Worm (Caenorhabditis elegans) whole organism, young adult: Measurements from ENCODE around the gene mdt-21.
"Not testable (repeated sequence)": the region's sequence is repeated elsewhere in the genome, so short reads cannot be mapped to it uniquely, and the experiment has no call there.

Experiments used
- B0261.1 ChIP-seq: sonication (generic microtip); optimal IDR thresholded peaks from 2 replicates; lab custom pipeline; 2016; ENCODE audit warnings: mild to moderate bottlenecking, missing genetic modification characterization, moderate library complexity, missing compliant biosample characterization
- B0336.3 ChIP-seq: fragments of 200-800 bp; sonication (Bioruptor generic); IDR thresholded peaks from 2 replicates; pipeline ENCODE4 v1.3.6; 2022; ENCODE audit warnings: missing genetic modification characterization, missing compliant biosample characterization
- F22D6.2 ChIP-seq: sonication (generic microtip); optimal IDR thresholded peaks from 2 replicates; lab custom pipeline; 2016; ENCODE audit warnings: mild to moderate bottlenecking, missing genetic modification characterization, missing compliant biosample characterization
- F52B5.7 ChIP-seq: sonication (generic microtip); optimal IDR thresholded peaks from 2 replicates; lab custom pipeline; 2016; ENCODE audit warnings: mild to moderate bottlenecking, missing genetic modification characterization, missing compliant biosample characterization
- ama-1 ChIP-seq, 3 experiments: fragments of 150-350 bp in 1 of 3; sonication (generic microtip) in 2 of 3; optimal IDR thresholded peaks; 2 replicates each; lab custom pipeline; 2014 to 2018; ENCODE audit warnings: missing biosample characterization in 2 of 3, missing genetic modification characterization in 2 of 3, missing genetic modification reagents in 2 of 3
- aptf-3 ChIP-seq: fragments of 200-800 bp; sonication (Bioruptor generic); IDR thresholded peaks from 2 replicates; pipeline ENCODE4 v1.3.6; 2022; ENCODE audit warnings: missing genetic modification characterization, missing compliant biosample characterization
- athp-1 ChIP-seq: sonication (generic microtip); optimal IDR thresholded peaks from 2 replicates; lab custom pipeline; 2017; ENCODE audit warnings: mild to moderate bottlenecking, missing genetic modification characterization, missing compliant biosample characterization
- bed-2 ChIP-seq: fragments of 200-800 bp; sonication (Bioruptor generic); IDR thresholded peaks from 2 replicates; pipeline ENCODE4 v1.3.6; 2022; ENCODE audit warnings: missing genetic modification reagents, missing genetic modification characterization, missing compliant biosample characterization
- ccch-3 ChIP-seq: fragments of 200-800 bp; sonication (Bioruptor generic); optimal IDR thresholded peaks from 2 replicates; lab custom pipeline; 2018; ENCODE audit warnings: mild to moderate bottlenecking, missing genetic modification characterization, missing compliant biosample characterization
- cebp-2 ChIP-seq: fragments of 200-800 bp; sonication (Bioruptor generic); IDR thresholded peaks from 2 replicates; pipeline ENCODE4 v1.3.6; 2022; ENCODE audit warnings: missing genetic modification characterization, missing compliant biosample characterization
- ceh-100 ChIP-seq: fragments of 200-800 bp; sonication (Bioruptor generic); IDR thresholded peaks from 2 replicates; pipeline ENCODE4 v1.3.6; 2022; ENCODE audit warnings: missing genetic modification reagents, missing genetic modification characterization, missing compliant biosample characterization
- ceh-27 ChIP-seq: fragments of 200-800 bp; sonication (Bioruptor generic); optimal IDR thresholded peaks from 2 replicates; lab custom pipeline; 2018; ENCODE audit warnings: mild to moderate bottlenecking, missing genetic modification characterization, moderate library complexity, missing compliant biosample characterization
- ceh-79 ChIP-seq: sonication (generic microtip); optimal IDR thresholded peaks from 2 replicates; lab custom pipeline; 2017; ENCODE audit warnings: mild to moderate bottlenecking, missing genetic modification characterization, missing compliant biosample characterization
- egl-18 ChIP-seq: fragments of 200-800 bp; sonication (Bioruptor generic); IDR thresholded peaks from 2 replicates; pipeline ENCODE4 v1.3.6; 2022; ENCODE audit warnings: missing genetic modification reagents, missing genetic modification characterization, missing compliant biosample characterization
- egrh-3 ChIP-seq: fragments of 200-800 bp; sonication (Bioruptor generic); IDR thresholded peaks from 2 replicates; pipeline ENCODE4 v1.3.6; 2022; ENCODE audit warnings: missing genetic modification reagents, missing genetic modification characterization, missing compliant biosample characterization
- fkh-3 ChIP-seq: sonication (generic microtip); optimal IDR thresholded peaks from 2 replicates; lab custom pipeline; 2016; ENCODE audit warnings: mild to moderate bottlenecking, missing genetic modification characterization, missing compliant biosample characterization
- him-1 ChIP-seq: sonication (generic microtip); optimal IDR thresholded peaks from 2 replicates; lab custom pipeline; 2016; ENCODE audit warnings: missing genotype, missing genetic modification reagents, missing genetic modification characterization, missing compliant biosample characterization
- let-526 ChIP-seq: fragments of 200-800 bp; sonication (Bioruptor generic); IDR thresholded peaks from 2 replicates; pipeline ENCODE4 v1.3.6; 2022; ENCODE audit warnings: missing genetic modification reagents, missing genetic modification characterization, missing compliant biosample characterization
- let-607 ChIP-seq, 2 experiments: fragments of 200-800 bp in 1 of 2; sonication (Bioruptor generic) in 1 of 2; sonication (generic microtip) in 1 of 2; optimal IDR thresholded peaks; 2 replicates each; lab custom pipeline; 2016 to 2018; ENCODE audit warnings: mild to moderate bottlenecking in 2 of 2, missing compliant biosample characterization in 2 of 2, missing genetic modification characterization in 2 of 2, moderate library complexity in 2 of 2, missing genotype in 1 of 2
- lsl-1 ChIP-seq: fragments of 200-800 bp; sonication (Bioruptor generic); optimal IDR thresholded peaks from 2 replicates; lab custom pipeline; 2018; ENCODE audit warnings: mild to moderate bottlenecking, missing genetic modification characterization, moderate library complexity, missing compliant biosample characterization
- madf-3 ChIP-seq: fragments of 200-800 bp; sonication (Bioruptor generic); IDR thresholded peaks from 2 replicates; pipeline ENCODE4 v1.3.6; 2022; ENCODE audit warnings: missing genetic modification reagents, missing genetic modification characterization, missing compliant biosample characterization
- madf-6 ChIP-seq: fragments of 200-800 bp; sonication (Bioruptor generic); IDR thresholded peaks from 2 replicates; pipeline ENCODE4 v1.3.6; 2022; ENCODE audit warnings: missing genetic modification reagents, missing genetic modification characterization, missing compliant biosample characterization
- mcd-1 ChIP-seq: fragments of 200-800 bp; sonication (Bioruptor generic); IDR thresholded peaks from 2 replicates; pipeline ENCODE4 v1.3.6; 2022; ENCODE audit warnings: missing genetic modification reagents, missing genetic modification characterization, missing compliant biosample characterization
- mel-28 ChIP-seq: sonication (generic microtip); optimal IDR thresholded peaks from 2 replicates; lab custom pipeline; 2016; ENCODE audit warnings: borderline replicate concordance, mild to moderate bottlenecking, missing genetic modification characterization, missing compliant biosample characterization
- mes-4 ChIP-seq: sonication (generic microtip); optimal IDR thresholded peaks from 2 replicates; lab custom pipeline; 2016; ENCODE audit warnings: missing genotype, missing genetic modification characterization, missing compliant biosample characterization
- mxl-1 ChIP-seq: sonication (generic microtip); optimal IDR thresholded peaks from 2 replicates; lab custom pipeline; 2016; ENCODE audit warnings: missing genetic modification characterization, missing compliant biosample characterization
- nhr-179 ChIP-seq: sonication (generic microtip); optimal IDR thresholded peaks from 2 replicates; lab custom pipeline; 2016; ENCODE audit warnings: mild to moderate bottlenecking, missing genetic modification characterization, missing compliant biosample characterization
- nhr-27 ChIP-seq: fragments of 200-800 bp; sonication (Bioruptor generic); optimal IDR thresholded peaks from 2 replicates; lab custom pipeline; 2018; ENCODE audit warnings: mild to moderate bottlenecking, missing genetic modification characterization, moderate library complexity, missing compliant biosample characterization
- nhr-90 ChIP-seq: sonication (generic microtip); optimal IDR thresholded peaks from 2 replicates; lab custom pipeline; 2016; ENCODE audit warnings: missing genotype, mild to moderate bottlenecking, missing genetic modification characterization, missing compliant biosample characterization
- pbrm-1 ChIP-seq: fragments of 200-800 bp; sonication (Bioruptor generic); IDR thresholded peaks from 2 replicates; pipeline ENCODE4 v1.3.6; 2022; ENCODE audit warnings: missing genetic modification reagents, missing genetic modification characterization, missing compliant biosample characterization
- rcor-1 ChIP-seq: fragments of 200-800 bp; sonication (Bioruptor generic); IDR thresholded peaks from 2 replicates; pipeline ENCODE4 v1.3.6; 2022; ENCODE audit warnings: missing genetic modification reagents, missing genetic modification characterization, missing compliant biosample characterization
- rec-8 ChIP-seq, 2 experiments: sonication (generic microtip); optimal IDR thresholded peaks; 2 replicates each; lab custom pipeline; 2016; ENCODE audit warnings: mild to moderate bottlenecking in 2 of 2, missing genetic modification characterization in 2 of 2, missing genetic modification reagents in 2 of 2, missing genotype in 2 of 2, missing biosample characterization in 1 of 2, missing compliant biosample characterization in 1 of 2, moderate library complexity in 1 of 2
- repo-1 ChIP-seq: sonication (generic microtip); optimal IDR thresholded peaks from 2 replicates; lab custom pipeline; 2017; ENCODE audit warnings: mild to moderate bottlenecking, missing genetic modification characterization, missing compliant biosample characterization
- snpc-1.1 ChIP-seq: sonication (generic microtip); optimal IDR thresholded peaks from 2 replicates; lab custom pipeline; 2017; ENCODE audit warnings: missing genetic modification characterization, mild to moderate bottlenecking, missing compliant biosample characterization, antibody characterized with exemption, moderate library complexity, missing genotype, missing genetic modification reagents; ENCODE audit not compliant: insufficient read depth
- snpc-1.3 ChIP-seq: sonication (generic microtip); optimal IDR thresholded peaks from 2 replicates; lab custom pipeline; 2017; ENCODE audit warnings: missing genetic modification characterization, mild to moderate bottlenecking, missing compliant biosample characterization, antibody characterized with exemption, moderate library complexity, missing genotype, missing genetic modification reagents; ENCODE audit not compliant: insufficient read depth
- snpc-3.4 ChIP-seq: sonication (generic microtip); optimal IDR thresholded peaks from 2 replicates; lab custom pipeline; 2017; ENCODE audit warnings: missing genetic modification characterization, mild to moderate bottlenecking, missing compliant biosample characterization, antibody characterized with exemption, moderate library complexity, missing genotype, missing genetic modification reagents
- sptf-2 ChIP-seq: fragments of 200-800 bp; sonication (Bioruptor generic); optimal IDR thresholded peaks from 2 replicates; lab custom pipeline; 2018; ENCODE audit warnings: mild to moderate bottlenecking, missing genetic modification characterization, missing compliant biosample characterization
- tbp1 ChIP-seq: fragments of 200-800 bp; sonication (Bioruptor generic); optimal IDR thresholded peaks from 2 replicates; lab custom pipeline; 2018; ENCODE audit warnings: mild to moderate bottlenecking, missing genetic modification characterization, missing compliant biosample characterization
- zfh-2 ChIP-seq: fragments of 200-800 bp; sonication (Bioruptor generic); conservative IDR thresholded peaks from 2 replicates; pipeline ENCODE4 v1.3.6; 2022; ENCODE audit warnings: missing genetic modification reagents, missing genetic modification characterization, missing compliant biosample characterization
- zim-3 ChIP-seq: sonication (generic microtip); optimal IDR thresholded peaks from 2 replicates; lab custom pipeline; 2017; ENCODE audit warnings: mild to moderate bottlenecking, missing genetic modification characterization, moderate library complexity, missing compliant biosample characterization
- ztf-18 ChIP-seq: sonication (generic microtip); optimal IDR thresholded peaks from 2 replicates; lab custom pipeline; 2016; ENCODE audit warnings: missing genotype, mild to moderate bottlenecking, missing genetic modification characterization, missing compliant biosample characterization
- ztf-22 ChIP-seq: fragments of 200-800 bp; sonication (Bioruptor generic); optimal IDR thresholded peaks from 2 replicates; lab custom pipeline; 2018; ENCODE audit warnings: mild to moderate bottlenecking, missing genetic modification characterization, moderate library complexity, missing compliant biosample characterization
- ztf-26 ChIP-seq: sonication (generic microtip); optimal IDR thresholded peaks from 2 replicates; lab custom pipeline; 2017; ENCODE audit warnings: missing genetic modification characterization, missing compliant biosample characterization

Gene mdt-21

DNA sequence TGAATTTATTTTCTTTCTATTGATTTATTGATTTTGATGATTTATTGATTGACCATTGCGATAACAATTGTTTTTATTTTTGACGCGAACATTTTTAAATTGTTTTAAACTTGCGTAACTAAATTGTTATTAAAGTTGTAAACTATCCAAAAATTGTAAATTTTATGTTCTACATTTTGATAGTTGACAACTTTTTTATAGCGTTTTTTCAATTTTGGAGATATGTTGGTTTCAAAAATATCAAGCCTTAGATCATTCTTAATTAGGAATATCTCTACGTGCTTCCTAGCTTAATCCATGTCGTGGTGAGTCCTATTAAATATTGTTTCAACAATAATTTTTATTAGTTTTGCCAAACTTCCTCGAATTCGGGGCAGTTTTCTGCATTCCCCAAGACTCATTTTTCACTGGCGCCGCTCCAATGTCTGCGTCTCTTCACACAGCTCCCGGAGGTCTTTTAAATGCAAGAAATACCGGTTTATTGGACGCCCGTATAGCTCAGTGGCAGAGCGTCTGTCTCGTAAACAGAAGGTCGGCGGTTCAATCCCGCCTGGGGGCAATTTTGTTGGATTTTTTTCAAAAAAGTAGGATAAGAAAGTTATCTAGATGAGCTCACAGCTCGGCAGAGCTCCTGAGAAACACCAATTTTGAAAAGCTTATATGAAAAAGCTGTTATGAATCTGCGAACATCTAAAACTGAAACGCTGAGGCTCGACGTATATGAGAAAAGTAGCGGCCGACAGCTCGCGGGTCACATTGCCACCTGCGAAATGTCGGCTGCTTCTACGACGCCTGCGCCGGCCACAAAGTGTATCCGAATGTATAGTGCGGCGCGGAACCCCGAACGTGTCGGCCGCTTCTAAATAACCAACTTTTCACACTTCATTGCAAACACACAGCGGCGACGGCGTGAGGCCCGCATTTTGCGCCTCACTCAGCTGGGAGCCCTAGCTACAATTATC is 15.2 kb downstream of the mdt-21 start, which contains the start of gene C24H11.2:
TSS of gene C24H11.2 (minus strand) at position 51 of the 962 bp plus-strand sequence.
- TF ChIP-seq ceh-27 (GFP tag; lab: Kevin White, UChicago) (peak; percentile 46), B0336.3 (GFP tag; lab: Robert Waterston, UW) (peak; percentile 71), him-1 (tag; lab: Kevin White, UChicago) (peak; percentile 16), aptf-3 (peak; percentile 83; the same call in 1 of the 2 replicates), zim-3 (tag; lab: Kevin White, UChicago) (peak; percentile 80), let-526 (GFP tag; lab: Robert Waterston, UW) (peak; percentile 73), mxl-1 (tag; lab: Kevin White, UChicago) (peak; percentile 50), rec-8 (tag; optimal IDR thresholded peaks at IDR 0.05; lab: Kevin White, UChicago) (peak; percentile 64 to 65), tbp1 (GFP tag; lab: Kevin White, UChicago) (peak; percentile 94), madf-3 (GFP tag; lab: Robert Waterston, UW) (0 out of 2 replicates have a peak, but pooled peaks have one; percentile 18), ztf-22 (peak; percentile 68), F22D6.2 (peak; percentile 31), ama-1 (GFP tag; optimal IDR thresholded peaks at IDR 0.05; lab: Kevin White, UChicago) (peak in 1 of 2 experiments; percentile 60), fkh-3 (tag; lab: Kevin White, UChicago) (peak; percentile 70), ccch-3 (peak; percentile 42), nhr-90 (peak; percentile 64), ceh-100 (GFP tag; lab: Robert Waterston, UW) (peak; percentile 34; the same call in 1 of the 2 replicates), ceh-79 (tag; lab: Kevin White, UChicago) (peak; percentile 35), ztf-26 (tag; lab: Kevin White, UChicago) (peak; percentile 69), lsl-1 (GFP tag; lab: Kevin White, UChicago) (peak; percentile 13), let-607 (tag; optimal IDR thresholded peaks at IDR 0.05; lab: Kevin White, UChicago) (peak; percentile 34 to 61), mcd-1 (peak; percentile 71), rcor-1 (peak; percentile 61; the same call in 1 of the 2 replicates), madf-6 (GFP tag; lab: Robert Waterston, UW) (0 out of 2 replicates have a peak, but pooled peaks have one; percentile 25), ztf-18 (tag; lab: Kevin White, UChicago) (peak; percentile 51), nhr-27 (tag; lab: Kevin White, UChicago) (peak; percentile 79), snpc-1.3 (peak; percentile 22), sptf-2 (peak; percentile 85), F52B5.7 (tag; lab: Kevin White, UChicago) (peak; percentile 55), snpc-1.1 (peak; percentile 32), athp-1 (tag; lab: Kevin White, UChicago) (peak; percentile 71), egrh-3 (GFP tag; lab: Robert Waterston, UW) (0 out of 2 replicates have a peak, but pooled peaks have one; percentile 25), mel-28 (tag; lab: Kevin White, UChicago) (peak; percentile 59), pbrm-1 (GFP tag; lab: Robert Waterston, UW) (peak; percentile 47; the same call in 1 of the 2 replicates), repo-1 (peak; percentile 73), snpc-3.4 (peak; percentile 52), mes-4 (tag; lab: Kevin White, UChicago) (peak; percentile 3), bed-2 (GFP tag; lab: Robert Waterston, UW) (0 out of 2 replicates have a peak, but pooled peaks have one; percentile 17), egl-18 (0 out of 2 replicates have a peak, but pooled peaks have one; percentile 47), B0261.1 (tag; lab: Kevin White, UChicago) (peak; percentile 80), nhr-179 (tag; lab: Kevin White, UChicago) (peak; percentile 23), cebp-2 (GFP tag; lab: Robert Waterston, UW) (peak; percentile 68; the same call in 1 of the 2 replicates), zfh-2 (GFP tag; lab: Robert Waterston, UW) (peak; percentile 83)
- not testable (repeated sequence) for TF ChIP-seq ama-1 (optimal IDR thresholded peaks at IDR 0.05; lab: Kevin White, UChicago)
